Worm (Caenorhabditis elegans): ENCODE measurements around the gene pig-1.

pig-1 gene

ce11 chrIV:481067-481466 lies 38.2 kb downstream of the pig-1 start, which contains the start of gene npr-37:
TSS of gene npr-37 (minus strand) at chrIV:481167.
- TF ChIP-seq mls-2 (tag; optimal IDR thresholded peaks at IDR 0.05), result no peak
- no peak for TF ChIP-seq blmp-1 (tag; optimal IDR thresholded peaks at IDR 0.05)
- TF ChIP-seq M03D4.4 (tag; optimal IDR thresholded peaks at IDR 0.05), result no peak
- TF ChIP-seq nhr-2 (tag; optimal IDR thresholded peaks at IDR 0.05), result no peak
- no peak for TF ChIP-seq ceh-83 (GFP tag; optimal IDR thresholded peaks at IDR 0.05)
- TF ChIP-seq ceh-43 (GFP tag; optimal IDR thresholded peaks at IDR 0.05), result no peak
- no peak for TF ChIP-seq lsy-2 (tag; optimal IDR thresholded peaks at IDR 0.05)
- TF ChIP-seq nhr-76 (tag; optimal IDR thresholded peaks at IDR 0.05), result no peak
- no peak for TF ChIP-seq drap-1 (GFP tag; optimal IDR thresholded peaks at IDR 0.05)
- no peak for TF ChIP-seq tbx-8 (GFP tag; optimal IDR thresholded peaks at IDR 0.05)
- no peak for TF ChIP-seq unc-120 (tag; optimal IDR thresholded peaks at IDR 0.05; ENCODE audit: poor library complexity, severe bottlenecking)
- TF ChIP-seq cnd-1 (tag; optimal IDR thresholded peaks at IDR 0.05), result no peak
- TF ChIP-seq ham-2 (GFP tag; optimal IDR thresholded peaks at IDR 0.05), result no peak
- TF ChIP-seq mep-1 (tag; optimal IDR thresholded peaks at IDR 0.05), result no peak
- no peak for TF ChIP-seq zip-8 (tag; optimal IDR thresholded peaks at IDR 0.05)
- TF ChIP-seq hlh-1 (tag; optimal IDR thresholded peaks at IDR 0.05), result no peak
- TF ChIP-seq lin-32 (GFP tag; optimal IDR thresholded peaks at IDR 0.05), result no peak
- TF ChIP-seq ztf-11 (tag; optimal IDR thresholded peaks at IDR 0.05), result no peak
- TF ChIP-seq unc-39 (tag; optimal IDR thresholded peaks at IDR 0.05), result no peak

- TF ChIP-seq lin-32 (GFP tag; optimal IDR thresholded peaks at IDR 0.05) (no peak), hlh-1 (tag; optimal IDR thresholded peaks at IDR 0.05) (no peak), lsy-2 (tag; optimal IDR thresholded peaks at IDR 0.05) (no peak)
These were observed 51.0 kb downstream of the pig-1 start for ce11 chrIV:468307-468706.

DNA sequence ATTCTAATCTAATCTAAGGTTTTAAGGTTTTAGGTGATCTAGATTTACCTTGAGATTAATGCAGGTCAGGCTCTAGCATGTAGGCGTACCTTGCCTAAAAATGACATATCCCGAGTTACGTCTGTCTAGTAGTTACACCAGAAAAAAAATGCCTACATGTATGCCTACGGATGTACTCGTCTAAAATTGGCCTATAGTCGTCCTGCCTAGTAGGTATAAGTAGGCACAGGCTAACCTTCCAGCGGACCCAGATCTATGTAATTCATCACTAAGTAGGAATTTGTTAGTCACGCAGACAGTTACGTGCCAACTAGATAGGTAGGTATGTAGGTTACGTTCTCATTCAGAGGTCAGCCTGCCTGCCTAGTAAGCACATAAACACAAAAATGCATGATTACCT lies 52.0 kb downstream of the pig-1 start:
- TF ChIP-seq mep-1 (tag; optimal IDR thresholded peaks at IDR 0.05) (no peak), ceh-83 (GFP tag; optimal IDR thresholded peaks at IDR 0.05) (no peak), nhr-2 (tag; optimal IDR thresholded peaks at IDR 0.05) (no peak), pha-4 (tag; optimal IDR thresholded peaks at IDR 0.05) (no peak), lin-13 (tag; optimal IDR thresholded peaks at IDR 0.05) (no peak), lsy-2 (tag; optimal IDR thresholded peaks at IDR 0.05) (no peak), lin-32 (GFP tag; optimal IDR thresholded peaks at IDR 0.05) (no peak), elt-1 (tag; optimal IDR thresholded peaks at IDR 0.05; ENCODE audit: borderline replicate concordance, insufficient read depth) (no peak), unc-120 (tag; optimal IDR thresholded peaks at IDR 0.05; ENCODE audit: poor library complexity, severe bottlenecking) (no peak), ztf-11 (tag; optimal IDR thresholded peaks at IDR 0.05) (no peak), ham-2 (GFP tag; optimal IDR thresholded peaks at IDR 0.05) (no peak), unc-39 (tag; optimal IDR thresholded peaks at IDR 0.05) (no peak)

- TF ChIP-seq ceh-83 (GFP tag; optimal IDR thresholded peaks at IDR 0.05) (no peak), M03D4.4 (tag; optimal IDR thresholded peaks at IDR 0.05) (no peak), tbx-8 (GFP tag; optimal IDR thresholded peaks at IDR 0.05) (no peak), bed-3 (GFP tag; optimal IDR thresholded peaks at IDR 0.05) (no peak), sptf-1 (tag; optimal IDR thresholded peaks at IDR 0.05) (no peak), lin-13 (tag; optimal IDR thresholded peaks at IDR 0.05) (no peak), cnd-1 (tag; optimal IDR thresholded peaks at IDR 0.05) (no peak), ztf-11 (tag; optimal IDR thresholded peaks at IDR 0.05) (no peak), unc-120 (tag; optimal IDR thresholded peaks at IDR 0.05; ENCODE audit: poor library complexity, severe bottlenecking) (no peak)
These were observed 52.7 kb downstream of the pig-1 start for ce11 chrIV:466569-466968.

- TF ChIP-seq nhr-2 (tag; optimal IDR thresholded peaks at IDR 0.05), result no peak
- no peak for TF ChIP-seq hlh-1 (tag; optimal IDR thresholded peaks at IDR 0.05)
- TF ChIP-seq ceh-83 (GFP tag; optimal IDR thresholded peaks at IDR 0.05), result no peak
- no peak for TF ChIP-seq mab-5 (tag; optimal IDR thresholded peaks at IDR 0.05)
- TF ChIP-seq unc-39 (tag; optimal IDR thresholded peaks at IDR 0.05), result no peak
- TF ChIP-seq M03D4.4 (tag; optimal IDR thresholded peaks at IDR 0.05), result no peak
- TF ChIP-seq mep-1 (tag; optimal IDR thresholded peaks at IDR 0.05), result no peak
- no peak for TF ChIP-seq ztf-11 (tag; optimal IDR thresholded peaks at IDR 0.05)
- no peak for TF ChIP-seq lin-32 (GFP tag; optimal IDR thresholded peaks at IDR 0.05)
- TF ChIP-seq ceh-43 (GFP tag; optimal IDR thresholded peaks at IDR 0.05), result no peak
- TF ChIP-seq blmp-1 (tag; optimal IDR thresholded peaks at IDR 0.05), result no peak
- TF ChIP-seq sem-2 (GFP tag; optimal IDR thresholded peaks at IDR 0.05), result no peak
- no peak for TF ChIP-seq ces-1 (GFP tag; optimal IDR thresholded peaks at IDR 0.05)
- TF ChIP-seq bed-3 (GFP tag; optimal IDR thresholded peaks at IDR 0.05), result no peak
- no peak for TF ChIP-seq drap-1 (GFP tag; optimal IDR thresholded peaks at IDR 0.05)
- TF ChIP-seq snpc-4 (tag; optimal IDR thresholded peaks at IDR 0.05), result no peak
- no peak for TF ChIP-seq lsy-2 (tag; optimal IDR thresholded peaks at IDR 0.05)
These were observed 57.2 kb downstream of the pig-1 start for ce11 chrIV:462050-462449.
